Fruit fly (Drosophila melanogaster) whole organism, embryonic: ENCODE measurements around the gene Vti1b.

Experiments used
- Atf6 ChIP-seq: fragments of 200-800 bp; sonication (Bioruptor generic); IDR thresholded peaks from 2 replicates; pipeline ENCODE4 v1.3.6; 2022; ENCODE audit warnings: missing biosample characterization, missing genetic modification characterization
- CG10274 ChIP-seq: fragments of 200-800 bp; sonication (Bioruptor generic); optimal IDR thresholded peaks from 3 replicates; lab custom pipeline; 2017; ENCODE audit warnings: missing biosample characterization, mild to moderate bottlenecking, missing genetic modification characterization
- CG10565 ChIP-seq: fragments of 200-800 bp; sonication (Bioruptor generic); optimal IDR thresholded peaks from 3 replicates; lab custom pipeline; 2016; ENCODE audit warnings: missing biosample characterization, mild to moderate bottlenecking, missing genetic modification characterization
- CG11093 ChIP-seq: fragments of 200-800 bp; sonication (Bioruptor generic); IDR thresholded peaks from 3 replicates; pipeline ENCODE4 v1.3.6; 2022; ENCODE audit warnings: missing biosample characterization, missing genetic modification characterization
- CG11456 ChIP-seq: fragments of 200-800 bp; sonication (Bioruptor generic); IDR thresholded peaks from 3 replicates; pipeline ENCODE4 v1.3.6; 2022; ENCODE audit warnings: missing biosample characterization, missing genetic modification characterization
- CG11695 ChIP-seq: fragments of 200-800 bp; sonication (Bioruptor generic); IDR thresholded peaks from 3 replicates; pipeline ENCODE4 v1.3.6; 2022; ENCODE audit warnings: missing biosample characterization, missing genetic modification characterization
- CG14441 ChIP-seq: fragments of 200-800 bp; sonication (Bioruptor generic); IDR thresholded peaks from 2 replicates; pipeline ENCODE4 v1.3.6; 2022; ENCODE audit warnings: missing biosample characterization, missing genetic modification characterization
- CG1602 ChIP-seq: fragments of 200-800 bp; sonication (Bioruptor generic); optimal IDR thresholded peaks from 3 replicates; lab custom pipeline; 2016; ENCODE audit warnings: missing biosample characterization, missing genetic modification characterization
- CG16779 ChIP-seq: fragments of 200-800 bp; sonication (Bioruptor generic); IDR thresholded peaks from 2 replicates; pipeline ENCODE4 v1.3.6; 2022; ENCODE audit warnings: missing biosample characterization, missing genetic modification characterization
- CG2678 ChIP-seq: fragments of 200-800 bp; sonication (Bioruptor generic); optimal IDR thresholded peaks from 3 replicates; lab custom pipeline; 2019; ENCODE audit warnings: missing biosample characterization, mild to moderate bottlenecking, missing genetic modification characterization, moderate library complexity
- CG31441 ChIP-seq: fragments of 200-800 bp; sonication (Bioruptor generic); IDR thresholded peaks from 2 replicates; pipeline ENCODE4 v1.3.6; 2022; ENCODE audit warnings: missing biosample characterization, missing genetic modification characterization
- CG4404 ChIP-seq: fragments of 200-800 bp; sonication (Bioruptor generic); IDR thresholded peaks from 2 replicates; pipeline ENCODE4 v1.3.6; 2022; ENCODE audit warnings: missing biosample characterization, missing genetic modification characterization
- CG4707 ChIP-seq: fragments of 200-800 bp; sonication (Bioruptor generic); optimal IDR thresholded peaks from 2 replicates; lab custom pipeline; 2018; ENCODE audit warnings: missing biosample characterization, mild to moderate bottlenecking, missing genetic modification characterization, moderate library complexity
- CG6272 ChIP-seq: fragments of 200-800 bp; sonication (Bioruptor generic); IDR thresholded peaks from 2 replicates; pipeline ENCODE4 v1.3.6; 2022; ENCODE audit warnings: missing biosample characterization, missing genetic modification characterization
- CG6854 ChIP-seq: fragments of 200-800 bp; sonication (Bioruptor generic); optimal IDR thresholded peaks from 3 replicates; lab custom pipeline; 2017; ENCODE audit warnings: missing biosample characterization, mild to moderate bottlenecking, missing genetic modification characterization
- CG7928 ChIP-seq: fragments of 200-800 bp; sonication (Bioruptor generic); optimal IDR thresholded peaks from 2 replicates; lab custom pipeline; 2017; ENCODE audit warnings: missing biosample characterization, mild to moderate bottlenecking, missing genetic modification characterization
- CG8924 ChIP-seq: fragments of 200-800 bp; optimal IDR thresholded peaks from 3 replicates; lab custom pipeline; 2019; ENCODE audit warnings: missing biosample characterization, mild to moderate bottlenecking, missing genetic modification characterization, moderate library complexity
- CG9609 ChIP-seq: fragments of 200-800 bp; sonication (Bioruptor generic); optimal IDR thresholded peaks from 3 replicates; lab custom pipeline; 2016; ENCODE audit warnings: missing biosample characterization, missing genetic modification characterization
- CG9932 ChIP-seq: fragments of 200-800 bp; sonication (Bioruptor generic); IDR thresholded peaks from 2 replicates; pipeline ENCODE4 v1.3.6; 2022; ENCODE audit warnings: missing biosample characterization, missing genetic modification characterization
- ERR ChIP-seq: fragments of 200-800 bp; sonication (Bioruptor generic); optimal IDR thresholded peaks from 2 replicates; lab custom pipeline; 2016; ENCODE audit warnings: missing biosample characterization, missing genetic modification characterization
- Ets65A ChIP-seq: fragments of 200-800 bp; sonication (Bioruptor generic); peaks from one replicate; lab custom pipeline; 2016; ENCODE audit warnings: missing biosample characterization, missing genetic modification characterization
- Hand ChIP-seq: fragments of 200-800 bp; sonication (Bioruptor generic); optimal IDR thresholded peaks from 2 replicates; lab custom pipeline; 2017; ENCODE audit warnings: mild to moderate bottlenecking, missing biosample characterization, missing genetic modification reagents, missing genetic modification characterization
- Kr ChIP-seq: fragments of 200-800 bp; sonication (Bioruptor generic); optimal IDR thresholded peaks from 2 replicates; lab custom pipeline; 2017; ENCODE audit warnings: missing biosample characterization, mild to moderate bottlenecking, missing genetic modification characterization
- MTF-1 ChIP-seq: fragments of 200-800 bp; sonication (Bioruptor generic); optimal IDR thresholded peaks from 2 replicates; lab custom pipeline; 2018; ENCODE audit warnings: missing biosample characterization, mild to moderate bottlenecking, missing genetic modification characterization, borderline replicate concordance
- Nf-YA ChIP-seq: fragments of 200-800 bp; sonication (Bioruptor generic); IDR thresholded peaks from 2 replicates; pipeline ENCODE4 v1.3.6; 2022; ENCODE audit warnings: missing biosample characterization, missing genetic modification characterization
- Optix ChIP-seq: fragments of 200-800 bp; sonication (Bioruptor generic); IDR thresholded peaks from 3 replicates; pipeline ENCODE4 v1.3.6; 2022; ENCODE audit warnings: missing biosample characterization, missing genetic modification characterization
- Rfx ChIP-seq: fragments of 200-800 bp; sonication (Bioruptor generic); IDR thresholded peaks from 2 replicates; pipeline ENCODE4 v1.3.6; 2022; ENCODE audit warnings: missing biosample characterization, missing genetic modification characterization
- Scr ChIP-seq: fragments of 200-800 bp; sonication (Bioruptor generic); IDR thresholded peaks from 2 replicates; pipeline ENCODE4 v1.3.6; 2022; ENCODE audit warnings: missing biosample characterization, missing genetic modification characterization; ENCODE audit not compliant: partially characterized antibody
- YL-1 ChIP-seq: fragments of 200-800 bp; sonication (Bioruptor generic); optimal IDR thresholded peaks from 3 replicates; lab custom pipeline; 2017; ENCODE audit warnings: missing biosample characterization, mild to moderate bottlenecking, missing genetic modification characterization
- al ChIP-seq: fragments of 200-800 bp; sonication (Bioruptor generic); IDR thresholded peaks from 2 replicates; pipeline ENCODE4 v1.3.6; 2022; ENCODE audit warnings: missing biosample characterization, missing genetic modification characterization
- btn ChIP-seq: fragments of 200-800 bp; sonication (Bioruptor generic); optimal IDR thresholded peaks from 2 replicates; lab custom pipeline; 2016; ENCODE audit warnings: missing biosample characterization, missing genetic modification characterization
- cas ChIP-seq: fragments of 200-800 bp; sonication (Bioruptor generic); IDR thresholded peaks from 2 replicates; pipeline ENCODE4 v1.3.6; 2022; ENCODE audit warnings: missing biosample characterization, missing genetic modification characterization
- chinmo ChIP-seq: fragments of 200-800 bp; sonication (Bioruptor generic); IDR thresholded peaks from 4 replicates; pipeline ENCODE4 v1.3.6; 2022; ENCODE audit warnings: missing biosample characterization, missing genetic modification characterization; ENCODE audit not compliant: partially characterized antibody
- da ChIP-seq: fragments of 200-800 bp; sonication (Bioruptor generic); optimal IDR thresholded peaks from 2 replicates; lab custom pipeline; 2016; ENCODE audit warnings: missing biosample characterization, missing genetic modification characterization
- disco-r ChIP-seq: fragments of 200-800 bp; sonication (Bioruptor generic); optimal IDR thresholded peaks from 2 replicates; lab custom pipeline; 2016; ENCODE audit warnings: missing biosample characterization, missing genetic modification characterization
- dmrt99B ChIP-seq: fragments of 200-800 bp; sonication (Bioruptor generic); optimal IDR thresholded peaks from 2 replicates; lab custom pipeline; 2018; ENCODE audit warnings: missing biosample characterization, mild to moderate bottlenecking, missing genetic modification characterization, moderate library complexity
- fd3F ChIP-seq: fragments of 200-800 bp; sonication (Bioruptor generic); optimal IDR thresholded peaks from 2 replicates; lab custom pipeline; 2018; ENCODE audit warnings: missing biosample characterization, mild to moderate bottlenecking, missing genetic modification characterization, moderate library complexity
- gem ChIP-seq: fragments of 200-800 bp; sonication (Bioruptor generic); optimal IDR thresholded peaks from 2 replicates; lab custom pipeline; 2019; ENCODE audit warnings: missing biosample characterization, mild to moderate bottlenecking, missing genetic modification characterization, moderate library complexity
- hb ChIP-seq: fragments of 200-800 bp; sonication (Bioruptor generic); IDR thresholded peaks from 3 replicates; pipeline ENCODE4 v1.3.6; 2022; ENCODE audit warnings: missing biosample characterization, missing genetic modification characterization; ENCODE audit not compliant: partially characterized antibody
- otp ChIP-seq: fragments of 200-800 bp; sonication (Bioruptor generic); IDR thresholded peaks from 3 replicates; pipeline ENCODE4, ENCODE4 v1.3.6; 2022; ENCODE audit warnings: missing biosample characterization, missing genetic modification characterization
- ranshi ChIP-seq: fragments of 200-800 bp; sonication (Bioruptor generic); IDR thresholded peaks from 2 replicates; pipeline ENCODE4 v1.3.6; 2022; ENCODE audit warnings: missing biosample characterization, missing genetic modification characterization
- sens ChIP-seq: fragments of 200-800 bp; sonication (Bioruptor generic); peaks from one replicate; lab custom pipeline; 2016; ENCODE audit warnings: missing biosample characterization, missing genetic modification characterization
- sens-2 ChIP-seq: fragments of 200-800 bp; sonication (Bioruptor generic); IDR thresholded peaks from 2 replicates; pipeline ENCODE4 v1.3.6; 2022; ENCODE audit warnings: missing biosample characterization, missing genetic modification characterization
- sim ChIP-seq: fragments of 200-800 bp; sonication (Bioruptor generic); IDR thresholded peaks from 2 replicates; pipeline ENCODE4 v1.3.6; 2022; ENCODE audit warnings: missing biosample characterization, missing genetic modification characterization
- sisA ChIP-seq: fragments of 200-800 bp; sonication (Bioruptor generic); IDR thresholded peaks from 2 replicates; pipeline ENCODE4 v1.3.6; 2022; ENCODE audit warnings: missing biosample characterization, missing genetic modification characterization
- slbo ChIP-seq: fragments of 200-800 bp; sonication (Bioruptor generic); IDR thresholded peaks from 2 replicates; pipeline ENCODE4 v1.3.6; 2022; ENCODE audit warnings: missing biosample characterization, missing genetic modification characterization
- slp2 ChIP-seq: fragments of 200-800 bp; sonication (Bioruptor generic); optimal IDR thresholded peaks from 2 replicates; lab custom pipeline; 2016; ENCODE audit warnings: missing biosample characterization, missing genetic modification characterization
- wek ChIP-seq: fragments of 200-800 bp; sonication (Bioruptor generic); optimal IDR thresholded peaks from 3 replicates; lab custom pipeline; 2018; ENCODE audit warnings: missing biosample characterization, mild to moderate bottlenecking, missing genetic modification characterization, moderate library complexity
- wor ChIP-seq: fragments of 200-800 bp; sonication (Bioruptor generic); IDR thresholded peaks from 2 replicates; pipeline ENCODE4 v1.3.6; 2022; ENCODE audit warnings: missing biosample characterization, missing genetic modification characterization
- zen2 ChIP-seq: fragments of 200-800 bp; sonication (Bioruptor generic); IDR thresholded peaks from 3 replicates; pipeline ENCODE4 v1.3.6; 2022; ENCODE audit warnings: missing biosample characterization, missing genetic modification characterization; ENCODE audit not compliant: partially characterized antibody
- zf30C ChIP-seq: fragments of 200-800 bp; sonication (Bioruptor generic); optimal IDR thresholded peaks from 3 replicates; lab custom pipeline; 2018; ENCODE audit warnings: missing biosample characterization, mild to moderate bottlenecking, missing genetic modification characterization
- zfh1 ChIP-seq: fragments of 200-800 bp; sonication (Bioruptor generic); IDR thresholded peaks from 3 replicates; pipeline ENCODE4 v1.3.6; 2022; ENCODE audit warnings: missing biosample characterization, missing genetic modification characterization

Gene Vti1b

dm6 chr3R:18371346-18371745 lies 25.4 kb upstream of the Vti1b start (continued):
- TF ChIP-seq zen2 (GFP tag; lab: Robert Waterston, UW): no peak
- TF ChIP-seq ranshi (GFP tag; lab: Robert Waterston, UW): no peak
- no peak for TF ChIP-seq fd3F (GFP tag; lab: Kevin White, UChicago)
- TF ChIP-seq CG14441 (GFP tag; lab: Robert Waterston, UW): 0 out of 2 replicates have a peak, but pooled peaks have one; percentile 21
- peak; percentile 84 for TF ChIP-seq CG4707 (GFP tag; lab: Kevin White, UChicago)
- no peak for TF ChIP-seq CG7928 (GFP tag; lab: Kevin White, UChicago)
- no peak for TF ChIP-seq sisA (GFP tag; lab: Robert Waterston, UW)
- no peak for TF ChIP-seq zf30C (GFP tag; lab: Kevin White, UChicago)
- 0 out of 3 replicates have a peak, but pooled peaks have one; percentile 23 for TF ChIP-seq Optix (GFP tag; lab: Robert Waterston, UW)
- TF ChIP-seq CG10565 (GFP tag; lab: Kevin White, UChicago): no peak
- TF ChIP-seq al: no peak
- TF ChIP-seq hb (GFP tag; lab: Robert Waterston, UW): no peak
- 0 out of 2 replicates have a peak, but pooled peaks have one; percentile 19 for TF ChIP-seq Nf-YA
- no peak for TF ChIP-seq CG6854 (GFP tag; lab: Kevin White, UChicago)
- no peak for TF ChIP-seq Scr (GFP tag; lab: Robert Waterston, UW)
- TF ChIP-seq CG11695 (GFP tag; lab: Robert Waterston, UW): no peak
- TF ChIP-seq CG9609: no peak
- TF ChIP-seq sens: peak; percentile 81
- no peak for TF ChIP-seq wor
- peak; percentile 46 for TF ChIP-seq CG9932 (GFP tag; lab: Robert Waterston, UW)
- TF ChIP-seq ERR (GFP tag; lab: Kevin White, UChicago): no peak
- no peak for TF ChIP-seq CG2678
- no peak for TF ChIP-seq CG4404 (GFP tag; lab: Robert Waterston, UW)
- 0 out of 3 replicates have a peak, but pooled peaks have one; percentile 49 for TF ChIP-seq zfh1 (GFP tag; lab: Robert Waterston, UW)
- no peak for TF ChIP-seq cas (GFP tag; lab: Robert Waterston, UW)
- TF ChIP-seq Rfx (GFP tag; lab: Robert Waterston, UW): peak; percentile 62; the same call in 1 of the 2 replicates
- TF ChIP-seq CG16779 (GFP tag; lab: Robert Waterston, UW): no peak
- no peak for TF ChIP-seq CG11456 (GFP tag; lab: Robert Waterston, UW)
- TF ChIP-seq Kr (GFP tag; lab: Kevin White, UChicago): no peak
- TF ChIP-seq Hand (GFP tag; lab: Kevin White, UChicago): no peak
- TF ChIP-seq chinmo: no peak
- TF ChIP-seq sens-2: no peak
- no peak for TF ChIP-seq gem
- TF ChIP-seq CG11093 (GFP tag; lab: Robert Waterston, UW): no peak
- no peak for TF ChIP-seq CG1602 (GFP tag; lab: Kevin White, UChicago)
- TF ChIP-seq CG8924 (tag; lab: Kevin White, UChicago): no peak
- TF ChIP-seq btn (GFP tag; lab: Kevin White, UChicago): no peak
- no peak for TF ChIP-seq CG31441 (GFP tag; lab: Robert Waterston, UW)
- TF ChIP-seq MTF-1 (GFP tag; lab: Kevin White, UChicago): no peak
- no peak for TF ChIP-seq CG10274
- TF ChIP-seq sim (GFP tag; lab: Robert Waterston, UW): no peak
- no peak for TF ChIP-seq CG6272 (GFP tag; lab: Robert Waterston, UW)
- peak; percentile 34; the same call in 1 of the 2 replicates for TF ChIP-seq slbo (GFP tag; lab: Robert Waterston, UW)
- no peak for TF ChIP-seq Atf6 (GFP tag; lab: Robert Waterston, UW)
- TF ChIP-seq YL-1: no peak
- no peak for TF ChIP-seq da (GFP tag; lab: Kevin White, UChicago)
- TF ChIP-seq disco-r (GFP tag; lab: Kevin White, UChicago): no peak
- no peak for TF ChIP-seq wek (GFP tag; lab: Kevin White, UChicago)
- 0 out of 3 replicates have a peak, but pooled peaks have one; percentile 39 for TF ChIP-seq otp (GFP tag; lab: Robert Waterston, UW)
- TF ChIP-seq dmrt99B (tag; lab: Kevin White, UChicago): no peak
- TF ChIP-seq slp2: no peak
- peak; percentile 95 for TF ChIP-seq Ets65A (GFP tag; lab: Kevin White, UChicago)
